Fruit fly (Drosophila melanogaster) whole organism, pupa: ENCODE measurements around the gene vers.

ENCODE experiments used
- CG10348 ChIP-seq: fragments of 200-800 bp; sonication (Bioruptor generic); IDR thresholded peaks from 2 replicates; pipeline ENCODE4 v1.3.6; 2022; ENCODE audit warnings: missing biosample characterization, missing genetic modification characterization
- CG12605 ChIP-seq: fragments of 200-800 bp; sonication (Bioruptor generic); IDR thresholded peaks from 2 replicates; pipeline ENCODE4 v1.3.6; 2022; ENCODE audit warnings: missing biosample characterization, missing genetic modification characterization
- CG13204 ChIP-seq: fragments of 200-800 bp; sonication (Bioruptor generic); optimal IDR thresholded peaks from 2 replicates; lab custom pipeline; 2018; ENCODE audit warnings: missing biosample characterization, mild to moderate bottlenecking, missing genetic modification characterization, moderate library complexity
- CG14655 ChIP-seq: fragments of 200-800 bp; sonication (Bioruptor generic); optimal IDR thresholded peaks from 3 replicates; lab custom pipeline; 2017; ENCODE audit warnings: mild to moderate bottlenecking, missing biosample characterization, missing genetic modification reagents, missing genetic modification characterization
- CG15710 ChIP-seq: fragments of 200-800 bp; sonication (Bioruptor generic); optimal IDR thresholded peaks from 2 replicates; lab custom pipeline; 2018; ENCODE audit warnings: missing biosample characterization, mild to moderate bottlenecking, missing genetic modification characterization, moderate library complexity
- CG17806 ChIP-seq: fragments of 200-800 bp; sonication (Bioruptor generic); optimal IDR thresholded peaks from 2 replicates; lab custom pipeline; 2018; ENCODE audit warnings: missing biosample characterization, mild to moderate bottlenecking, missing genetic modification characterization, moderate library complexity
- CG32121 ChIP-seq: fragments of 200-800 bp; sonication (Bioruptor generic); IDR thresholded peaks from 2 replicates; pipeline ENCODE4 v1.3.6; 2022; ENCODE audit warnings: missing biosample characterization, missing genetic modification characterization
- CG34367 ChIP-seq: fragments of 200-800 bp; sonication (Bioruptor generic); optimal IDR thresholded peaks from 2 replicates; lab custom pipeline; 2018; ENCODE audit warnings: missing biosample characterization, mild to moderate bottlenecking, missing genetic modification characterization
- CG4496 ChIP-seq: fragments of 200-800 bp; sonication (Bioruptor generic); IDR thresholded peaks from 3 replicates; pipeline ENCODE4 v1.3.6; 2022; ENCODE audit warnings: missing biosample characterization, missing genetic modification characterization
- CG8159 ChIP-seq: fragments of 200-800 bp; sonication (Bioruptor generic); optimal IDR thresholded peaks from 3 replicates; lab custom pipeline; 2018; ENCODE audit warnings: missing biosample characterization, mild to moderate bottlenecking, missing genetic modification characterization, moderate library complexity
- CG8301 ChIP-seq: fragments of 200-800 bp; sonication (Bioruptor generic); optimal IDR thresholded peaks from 2 replicates; lab custom pipeline; 2018; ENCODE audit warnings: missing biosample characterization, mild to moderate bottlenecking, missing genetic modification characterization
- CG9948 ChIP-seq: fragments of 200-800 bp; sonication (Bioruptor generic); optimal IDR thresholded peaks from 2 replicates; lab custom pipeline; 2018; ENCODE audit warnings: missing biosample characterization, mild to moderate bottlenecking, missing genetic modification characterization, moderate library complexity
- D1 ChIP-seq: fragments of 200-800 bp; sonication (Bioruptor generic); optimal IDR thresholded peaks from 2 replicates; lab custom pipeline; 2018; ENCODE audit warnings: missing biosample characterization, mild to moderate bottlenecking, missing genetic modification characterization, moderate library complexity
- EcR ChIP-seq: fragments of 200-800 bp; sonication (Bioruptor generic); optimal IDR thresholded peaks from 3 replicates; lab custom pipeline; 2019; ENCODE audit warnings: missing biosample characterization, missing genetic modification characterization, mild to moderate bottlenecking, moderate library complexity, missing genetic modification reagents
- Ets98B ChIP-seq: fragments of 200-800 bp; sonication (Bioruptor generic); IDR thresholded peaks from 2 replicates; pipeline ENCODE4 v1.3.6; 2022; ENCODE audit warnings: missing biosample characterization, missing genetic modification characterization
- Pif1A ChIP-seq: fragments of 200-800 bp; sonication (Bioruptor generic); optimal IDR thresholded peaks from 3 replicates; lab custom pipeline; 2016; ENCODE audit warnings: missing biosample characterization, missing genetic modification characterization
- Pif1B ChIP-seq: fragments of 200-800 bp; sonication (Bioruptor generic); optimal IDR thresholded peaks from 3 replicates; lab custom pipeline; 2016; ENCODE audit warnings: missing biosample characterization, missing genetic modification characterization
- Snoo ChIP-seq: fragments of 200-800 bp; sonication (Bioruptor generic); optimal IDR thresholded peaks from 3 replicates; lab custom pipeline; 2017; ENCODE audit warnings: missing biosample characterization, mild to moderate bottlenecking, missing genetic modification characterization, inconsistent platforms
- fd96Ca ChIP-seq: fragments of 200-800 bp; sonication (Bioruptor generic); IDR thresholded peaks from 3 replicates; pipeline ENCODE4 v1.3.6; 2022; ENCODE audit warnings: missing biosample characterization, missing genetic modification characterization
- gl ChIP-seq: fragments of 200-800 bp; sonication (Bioruptor generic); optimal IDR thresholded peaks from 2 replicates; lab custom pipeline; 2018; ENCODE audit warnings: missing biosample characterization, mild to moderate bottlenecking, missing genetic modification characterization
- rn ChIP-seq: fragments of 200-800 bp; sonication (Bioruptor generic); IDR thresholded peaks from 2 replicates; pipeline ENCODE4 v1.3.6; 2022; ENCODE audit warnings: missing biosample characterization, missing genetic modification characterization

vers gene

DNA sequence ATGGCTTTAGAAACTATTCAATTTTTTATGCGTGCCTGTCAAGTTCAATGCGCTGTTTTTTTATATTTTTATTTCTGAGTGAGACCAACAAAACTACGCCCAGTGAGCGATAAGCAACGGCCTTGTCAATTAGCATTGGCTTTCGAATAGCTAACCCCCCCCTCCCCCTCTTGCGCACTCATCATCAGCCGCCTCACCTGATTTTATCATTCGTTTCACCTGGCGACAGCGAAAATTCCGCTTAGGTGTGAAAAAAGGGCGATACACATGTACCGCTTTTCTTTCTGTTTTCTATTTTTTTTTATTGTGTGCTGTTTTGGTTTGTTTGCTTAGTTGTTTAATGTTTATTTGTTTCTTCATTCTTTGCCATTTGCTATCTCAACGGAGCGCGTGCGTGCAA lies 40.9 kb upstream of the vers start:
- TF ChIP-seq Pif1B, result no peak
- TF ChIP-seq CG8159 (tag; lab: Kevin White, UChicago), result no peak
- no peak for TF ChIP-seq CG17806
- no peak for TF ChIP-seq Snoo (tag; lab: Kevin White, UChicago)
- no peak for TF ChIP-seq CG32121 (GFP tag; lab: Robert Waterston, UW)
- TF ChIP-seq CG10348 (GFP tag; lab: Robert Waterston, UW), result no peak
- TF ChIP-seq CG13204, result no peak
- no peak for TF ChIP-seq CG4496 (GFP tag; lab: Robert Waterston, UW)
- no peak for TF ChIP-seq Pif1A (GFP tag; lab: Kevin White, UChicago)
- no peak for TF ChIP-seq EcR
- TF ChIP-seq CG9948 (tag; lab: Kevin White, UChicago), result no peak
- TF ChIP-seq Ets98B (GFP tag; lab: Robert Waterston, UW), result no peak
- TF ChIP-seq rn (GFP tag; lab: Robert Waterston, UW), result no peak

dm6 chr3L:12076312-12076711 lies 39.6 kb upstream of the vers start:
- TF ChIP-seq CG8159 (tag; lab: Kevin White, UChicago) (no peak), Pif1A (GFP tag; lab: Kevin White, UChicago) (peak; percentile 11), Pif1B (no peak), EcR (no peak), Snoo (tag; lab: Kevin White, UChicago) (no peak), CG12605 (no peak), Ets98B (GFP tag; lab: Robert Waterston, UW) (peak; percentile 28), CG4496 (GFP tag; lab: Robert Waterston, UW) (no peak), gl (tag; lab: Kevin White, UChicago) (no peak), CG9948 (tag; lab: Kevin White, UChicago) (no peak), D1 (no peak), CG32121 (GFP tag; lab: Robert Waterston, UW) (peak; percentile 33; the same call in 1 of the 2 replicates), fd96Ca (GFP tag; lab: Robert Waterston, UW) (no peak), CG15710 (tag; lab: Kevin White, UChicago) (no peak), CG10348 (GFP tag; lab: Robert Waterston, UW) (no peak), rn (GFP tag; lab: Robert Waterston, UW) (no peak), CG34367 (no peak), CG13204 (no peak), CG17806 (no peak), CG8301 (peak; percentile 37), CG14655 (GFP tag; lab: Kevin White, UChicago) (peak; percentile 5)

dm6 chr3L:12077348-12077747 lies 38.6 kb upstream of the vers start:
- TF ChIP-seq CG8159 (tag; lab: Kevin White, UChicago) (peak; percentile 83), CG8301 (peak; percentile 79), CG10348 (GFP tag; lab: Robert Waterston, UW) (0 out of 2 replicates have a peak, but pooled peaks have one; percentile 29), CG12605 (peak; percentile 86), CG4496 (GFP tag; lab: Robert Waterston, UW) (peak; percentile 78), gl (tag; lab: Kevin White, UChicago) (peak; percentile 5), Ets98B (GFP tag; lab: Robert Waterston, UW) (peak; percentile 84), Snoo (tag; lab: Kevin White, UChicago) (peak; percentile 63), Pif1A (GFP tag; lab: Kevin White, UChicago) (peak; percentile 61), CG32121 (GFP tag; lab: Robert Waterston, UW) (peak; percentile 85), CG14655 (GFP tag; lab: Kevin White, UChicago) (peak; percentile 86), CG13204 (peak; percentile 46), Pif1B (peak; percentile 71), EcR (no peak), CG34367 (peak; percentile 73), CG17806 (peak; percentile 85), CG9948 (tag; lab: Kevin White, UChicago) (peak; percentile 80), rn (GFP tag; lab: Robert Waterston, UW) (peak; percentile 60; the same call in 1 of the 2 replicates), fd96Ca (GFP tag; lab: Robert Waterston, UW) (peak; percentile 84), CG15710 (tag; lab: Kevin White, UChicago) (peak; percentile 76), D1 (peak; percentile 64)

DNA sequence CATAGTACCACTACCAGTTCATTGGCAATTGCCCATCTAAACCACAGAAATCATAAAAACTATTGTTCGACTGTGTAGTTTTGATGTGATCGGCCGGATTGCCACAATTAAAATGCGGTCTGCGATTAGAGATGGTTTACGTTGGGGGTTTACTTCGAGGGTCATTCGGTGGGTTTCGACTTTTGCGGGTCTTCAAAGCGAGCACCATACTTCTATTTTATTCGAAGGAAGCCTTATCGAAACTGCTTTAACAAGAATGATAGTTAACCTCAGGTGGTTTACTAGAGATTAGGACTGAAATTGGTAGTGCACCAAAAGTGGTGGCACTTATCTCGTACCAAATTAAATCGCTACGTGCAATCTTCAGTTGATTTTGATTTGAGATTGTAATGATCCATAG lies 37.9 kb upstream of the vers start:
- TF ChIP-seq EcR, result no peak
- no peak for TF ChIP-seq CG13204
- TF ChIP-seq CG8159 (tag; lab: Kevin White, UChicago), result no peak
- TF ChIP-seq CG8301, result no peak
- TF ChIP-seq Ets98B (GFP tag; lab: Robert Waterston, UW), result no peak
- no peak for TF ChIP-seq CG14655 (GFP tag; lab: Kevin White, UChicago)
- TF ChIP-seq CG9948 (tag; lab: Kevin White, UChicago), result no peak
- TF ChIP-seq gl (tag; lab: Kevin White, UChicago), result no peak
- TF ChIP-seq CG15710 (tag; lab: Kevin White, UChicago), result no peak
- no peak for TF ChIP-seq CG17806
- no peak for TF ChIP-seq CG10348 (GFP tag; lab: Robert Waterston, UW)
- no peak for TF ChIP-seq D1
- no peak for TF ChIP-seq Pif1B
- TF ChIP-seq fd96Ca (GFP tag; lab: Robert Waterston, UW), result no peak

DNA sequence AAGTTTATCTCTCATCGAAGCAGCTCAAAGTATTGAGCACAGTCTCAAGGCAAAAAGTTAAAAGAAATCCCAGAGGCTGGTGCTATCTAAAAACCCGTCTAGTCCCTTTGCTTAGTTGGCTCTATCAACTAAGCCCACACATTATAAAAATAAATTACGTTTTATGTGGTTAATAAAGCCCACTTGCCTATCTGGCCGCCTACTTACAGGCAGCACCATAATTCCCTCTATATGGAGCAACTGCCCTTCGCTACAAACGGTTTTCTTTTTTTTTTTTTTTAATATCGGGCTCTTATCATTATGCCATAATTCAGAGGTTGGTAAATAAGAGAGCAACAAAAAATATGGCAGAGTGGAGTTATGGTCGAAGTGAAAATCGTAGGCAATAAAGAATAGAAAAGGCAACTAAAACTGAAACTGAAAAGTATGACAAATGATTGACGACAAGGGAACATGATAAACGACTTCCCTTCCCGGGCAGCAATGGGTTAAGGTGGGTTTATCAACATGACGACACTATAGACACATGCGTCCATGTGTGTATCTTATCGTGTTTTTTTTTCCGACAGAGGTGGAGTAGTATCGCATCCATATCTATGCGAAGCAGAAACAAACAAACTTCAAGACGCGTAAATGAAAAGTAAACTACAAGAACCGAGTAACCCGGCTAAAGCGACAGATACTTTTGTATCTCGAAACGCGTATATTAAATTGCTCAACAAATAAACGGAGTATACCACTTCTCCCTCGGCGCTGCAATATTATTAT lies 37.2 kb upstream of the vers start:
- TF ChIP-seq CG8301, result no peak
- TF ChIP-seq CG4496 (GFP tag; lab: Robert Waterston, UW), result no peak
- no peak for TF ChIP-seq CG14655 (GFP tag; lab: Kevin White, UChicago)
- no peak for TF ChIP-seq Pif1B
- TF ChIP-seq CG9948 (tag; lab: Kevin White, UChicago), result no peak
- TF ChIP-seq CG10348 (GFP tag; lab: Robert Waterston, UW), result no peak
- no peak for TF ChIP-seq rn (GFP tag; lab: Robert Waterston, UW)
- TF ChIP-seq CG34367, result no peak
- no peak for TF ChIP-seq CG13204
- TF ChIP-seq Snoo (tag; lab: Kevin White, UChicago), result no peak
- no peak for TF ChIP-seq CG12605
- TF ChIP-seq EcR, result peak; percentile 26
- TF ChIP-seq CG15710 (tag; lab: Kevin White, UChicago), result no peak
- TF ChIP-seq Ets98B (GFP tag; lab: Robert Waterston, UW), result no peak
- TF ChIP-seq CG8159 (tag; lab: Kevin White, UChicago), result peak; percentile 14
